Worm (Caenorhabditis elegans): ENCODE measurements around the gene ifa-3.

Gene ifa-3

DNA sequence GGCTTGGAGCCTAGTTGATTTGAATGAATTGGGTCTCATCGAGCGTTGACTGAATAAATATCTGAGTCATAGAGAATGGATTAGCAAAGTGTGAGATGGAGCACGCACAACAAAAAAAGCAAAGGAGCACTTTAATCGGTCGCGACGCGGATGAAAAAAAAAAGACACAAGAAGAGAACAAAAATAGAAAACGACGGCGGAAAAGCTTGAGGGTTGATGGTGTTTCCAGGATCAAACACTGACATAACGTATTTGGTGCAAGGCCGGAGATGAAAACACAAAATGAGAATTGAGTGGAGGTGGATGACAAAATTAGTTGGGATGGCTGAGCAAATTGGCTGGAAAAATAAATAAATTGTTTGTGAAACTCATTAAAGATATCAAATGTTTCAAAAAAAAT, 23.1 kb upstream of the ifa-3 start, which contains the start of gene F52E10.4:
TSS of gene F52E10.4 (minus strand) at position 101 of the 400 bp plus-strand sequence.
- no peak for TF ChIP-seq flt-1 (GFP tag; IDR thresholded peaks at IDR 0.05)
- no peak for TF ChIP-seq tab-1 (GFP tag; IDR thresholded peaks at IDR 0.05)
- no peak for TF ChIP-seq ref-1 (GFP tag; conservative IDR thresholded peaks at IDR 0.05)
- no peak for TF ChIP-seq cog-1 (tag; optimal IDR thresholded peaks at IDR 0.05)
- no peak for TF ChIP-seq ztf-23 (GFP tag; IDR thresholded peaks at IDR 0.05)
- TF ChIP-seq klf-2 (GFP tag; conservative IDR thresholded peaks at IDR 0.05), result no peak
- no peak for TF ChIP-seq T22C8.4 (GFP tag; IDR thresholded peaks at IDR 0.05)

DNA sequence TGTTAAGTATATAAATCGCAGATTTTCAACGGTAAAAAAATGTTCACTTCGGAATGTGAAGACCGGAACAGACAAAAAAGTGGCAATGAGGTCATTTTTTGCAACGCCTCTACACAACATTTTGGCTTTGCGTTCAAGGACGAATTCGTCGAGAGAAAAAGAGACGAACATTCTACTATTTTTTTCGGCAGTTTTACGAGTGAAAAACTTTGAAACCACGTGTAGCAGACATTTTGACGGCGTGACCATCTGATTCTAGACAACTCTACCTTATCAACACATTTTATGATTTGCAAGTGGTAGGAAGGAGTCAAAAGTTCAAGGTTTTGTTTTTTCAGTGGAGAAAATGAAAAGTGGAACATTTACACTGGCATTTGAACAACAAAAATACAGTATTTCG, 20.7 kb upstream of the ifa-3 start:
- TF ChIP-seq tab-1 (GFP tag; IDR thresholded peaks at IDR 0.05), result no peak
- TF ChIP-seq ztf-23 (GFP tag; IDR thresholded peaks at IDR 0.05), result no peak
- TF ChIP-seq ztf-29 (GFP tag; IDR thresholded peaks at IDR 0.05), result no peak
- no peak for TF ChIP-seq med-1 (GFP tag; optimal IDR thresholded peaks at IDR 0.05; ENCODE audit: insufficient read depth)
- no peak for TF ChIP-seq T22C8.4 (GFP tag; IDR thresholded peaks at IDR 0.05)
- no peak for TF ChIP-seq cog-1 (tag; optimal IDR thresholded peaks at IDR 0.05)
- TF ChIP-seq flt-1 (GFP tag; IDR thresholded peaks at IDR 0.05), result no peak
- TF ChIP-seq ref-1 (GFP tag; conservative IDR thresholded peaks at IDR 0.05), result no peak
- TF ChIP-seq klf-2 (GFP tag; conservative IDR thresholded peaks at IDR 0.05), result no peak

DNA sequence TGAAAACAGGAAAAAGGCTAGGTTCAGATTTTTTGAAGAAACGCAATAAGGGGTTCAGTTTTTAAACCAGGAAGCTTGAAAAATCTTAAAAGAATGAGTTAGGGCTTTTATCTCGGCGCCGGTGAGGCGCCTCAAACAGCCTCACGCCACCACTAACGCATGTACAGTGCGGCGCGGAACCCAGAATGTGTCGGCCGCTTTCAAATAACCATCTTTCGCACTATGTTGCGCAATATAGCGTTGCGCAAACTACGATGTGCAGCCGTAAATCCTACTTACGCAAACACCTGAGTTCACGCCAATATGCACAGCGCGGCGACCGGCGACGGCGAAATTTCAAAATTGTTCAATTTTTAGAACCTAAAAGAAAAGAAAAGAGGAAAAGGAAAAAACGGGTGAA, 19.8 kb upstream of the ifa-3 start:
- TF ChIP-seq ztf-29 (GFP tag; IDR thresholded peaks at IDR 0.05), result no peak
- TF ChIP-seq ztf-23 (GFP tag; IDR thresholded peaks at IDR 0.05), result no peak
- no peak for TF ChIP-seq cog-1 (tag; optimal IDR thresholded peaks at IDR 0.05)
- no peak for TF ChIP-seq tab-1 (GFP tag; IDR thresholded peaks at IDR 0.05)
- TF ChIP-seq flt-1 (GFP tag; IDR thresholded peaks at IDR 0.05), result no peak
- no peak for TF ChIP-seq T22C8.4 (GFP tag; IDR thresholded peaks at IDR 0.05)
- TF ChIP-seq klf-2 (GFP tag; conservative IDR thresholded peaks at IDR 0.05), result no peak
- no peak for TF ChIP-seq med-1 (GFP tag; optimal IDR thresholded peaks at IDR 0.05; ENCODE audit: insufficient read depth)
- TF ChIP-seq ref-1 (GFP tag; conservative IDR thresholded peaks at IDR 0.05), result no peak

ce11 chrX:16285151-16285550, 15.3 kb upstream of the ifa-3 start:
- no peak for TF ChIP-seq klf-2 (GFP tag; conservative IDR thresholded peaks at IDR 0.05)
- TF ChIP-seq ztf-29 (GFP tag; IDR thresholded peaks at IDR 0.05), result no peak
- TF ChIP-seq flt-1 (GFP tag; IDR thresholded peaks at IDR 0.05), result no peak
- no peak for TF ChIP-seq tab-1 (GFP tag; IDR thresholded peaks at IDR 0.05)
- TF ChIP-seq ztf-23 (GFP tag; IDR thresholded peaks at IDR 0.05), result no peak
- TF ChIP-seq ref-1 (GFP tag; conservative IDR thresholded peaks at IDR 0.05), result no peak
- no peak for TF ChIP-seq cog-1 (tag; optimal IDR thresholded peaks at IDR 0.05)
- no peak for TF ChIP-seq med-1 (GFP tag; optimal IDR thresholded peaks at IDR 0.05; ENCODE audit: insufficient read depth)
- no peak for TF ChIP-seq T22C8.4 (GFP tag; IDR thresholded peaks at IDR 0.05)

- TF ChIP-seq tab-1 (GFP tag; IDR thresholded peaks at IDR 0.05), result no peak
- TF ChIP-seq ref-1 (GFP tag; conservative IDR thresholded peaks at IDR 0.05), result no peak
- TF ChIP-seq klf-2 (GFP tag; conservative IDR thresholded peaks at IDR 0.05), result no peak
- no peak for TF ChIP-seq flt-1 (GFP tag; IDR thresholded peaks at IDR 0.05)
- TF ChIP-seq T22C8.4 (GFP tag; IDR thresholded peaks at IDR 0.05), result no peak
Measured at ce11 chrX:16283103-16283502, 13.2 kb upstream of the ifa-3 start, which contains the start of gene F52E10.2. TSS of gene F52E10.2 (minus strand) at chrX:16283203.

DNA sequence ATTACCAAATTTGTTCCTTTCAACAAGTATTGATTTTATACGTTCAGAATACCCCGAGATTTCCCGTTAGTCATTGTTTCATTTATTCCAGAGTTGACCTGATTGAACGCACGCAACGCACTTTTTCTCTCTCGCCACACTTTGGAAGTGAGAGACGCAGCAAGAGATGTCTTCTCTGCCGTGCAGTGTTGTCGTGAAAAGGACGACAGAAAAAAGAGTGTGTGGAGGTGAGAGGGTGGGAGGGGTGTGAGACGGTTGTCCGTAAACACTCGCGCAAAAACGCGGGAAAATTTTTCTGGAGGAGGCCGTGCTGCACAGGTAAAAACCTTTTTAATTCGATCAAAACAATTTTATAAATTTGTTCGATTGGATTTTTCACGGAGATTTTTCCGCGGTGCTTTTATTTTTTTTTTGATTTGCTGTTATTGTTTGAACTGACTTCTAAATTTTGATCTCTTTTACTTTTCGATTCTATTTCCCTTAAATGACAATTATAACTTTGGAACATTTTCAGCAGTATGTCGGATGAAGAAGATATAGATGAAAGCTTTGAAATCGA, 5.5 kb upstream of the ifa-3 start, which contains the start of gene sdc-1:
TSS of gene sdc-1 (plus strand) at position 509 of the 559 bp plus-strand sequence.
- TF ChIP-seq tab-1 (GFP tag; IDR thresholded peaks at IDR 0.05) (no peak), klf-2 (GFP tag; conservative IDR thresholded peaks at IDR 0.05) (no peak), ztf-23 (GFP tag; IDR thresholded peaks at IDR 0.05) (0 out of 2 replicates have a peak, but pooled peaks have one; percentile 28), ref-1 (GFP tag; conservative IDR thresholded peaks at IDR 0.05) (no peak), ztf-29 (GFP tag; IDR thresholded peaks at IDR 0.05) (no peak), T22C8.4 (GFP tag; IDR thresholded peaks at IDR 0.05) (no peak; the same call in 1 of the 2 replicates)

ce11 chrX:16271147-16271546, 1.3 kb upstream of the ifa-3 start:
- TF ChIP-seq ztf-29 (GFP tag; IDR thresholded peaks at IDR 0.05), result peak; percentile 23; the same call in 1 of the 2 replicates
- peak; percentile 70 for TF ChIP-seq tab-1 (GFP tag; IDR thresholded peaks at IDR 0.05)
- no peak for TF ChIP-seq cog-1 (tag; optimal IDR thresholded peaks at IDR 0.05)
- TF ChIP-seq flt-1 (GFP tag; IDR thresholded peaks at IDR 0.05), result 0 out of 2 replicates have a peak, but pooled peaks have one; percentile 39
- TF ChIP-seq med-1 (GFP tag; optimal IDR thresholded peaks at IDR 0.05; ENCODE audit: insufficient read depth), result peak; percentile 29
- peak; percentile 67 for TF ChIP-seq ztf-23 (GFP tag; IDR thresholded peaks at IDR 0.05)
- no peak for TF ChIP-seq ref-1 (GFP tag; conservative IDR thresholded peaks at IDR 0.05)
- no peak for TF ChIP-seq klf-2 (GFP tag; conservative IDR thresholded peaks at IDR 0.05)

DNA sequence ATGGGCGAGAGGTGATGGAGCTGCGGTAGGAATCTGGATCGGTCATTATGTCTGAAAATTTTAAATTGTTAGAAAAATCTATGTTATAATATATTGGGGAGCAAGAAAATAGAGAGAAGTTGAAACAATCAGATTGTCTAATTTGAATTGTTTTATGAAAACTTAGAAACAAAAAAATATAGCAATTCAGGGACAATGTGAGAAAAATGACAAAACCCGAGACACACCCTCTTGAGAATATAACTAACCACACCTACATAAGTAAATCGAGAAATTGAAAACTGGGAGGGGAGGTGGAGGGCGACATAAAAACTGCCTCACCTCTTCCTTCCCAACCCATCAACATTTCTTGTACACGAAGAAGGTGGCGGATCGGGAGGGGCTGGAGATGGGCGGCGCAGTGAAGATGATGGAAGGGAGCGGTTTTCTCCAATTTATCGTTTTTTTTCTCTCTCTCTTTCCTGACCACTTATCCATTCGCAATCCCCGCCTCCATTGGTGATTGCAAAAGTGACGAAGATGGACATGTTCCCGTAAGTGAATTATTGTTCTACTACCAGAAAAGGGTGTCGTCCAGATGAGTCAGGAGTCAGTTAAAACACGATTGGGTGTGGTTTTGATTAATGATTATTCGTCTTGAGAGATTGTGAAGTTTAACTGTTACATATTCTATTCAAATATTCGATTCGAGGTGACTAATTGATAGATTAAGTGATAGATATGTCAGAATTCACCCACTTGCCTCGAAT, 4.1 kb downstream of the ifa-3 start, which contains the start of gene mua-6:
TSS of gene mua-6 (minus strand) at position 51 of the 749 bp plus-strand sequence.
- no peak for TF ChIP-seq klf-2 (GFP tag; conservative IDR thresholded peaks at IDR 0.05)
- TF ChIP-seq tab-1 (GFP tag; IDR thresholded peaks at IDR 0.05), result no peak
- TF ChIP-seq T22C8.4 (GFP tag; IDR thresholded peaks at IDR 0.05), result no peak
- no peak for TF ChIP-seq ref-1 (GFP tag; conservative IDR thresholded peaks at IDR 0.05)
- TF ChIP-seq ztf-23 (GFP tag; IDR thresholded peaks at IDR 0.05), result no peak
- no peak for TF ChIP-seq med-1 (GFP tag; optimal IDR thresholded peaks at IDR 0.05; ENCODE audit: insufficient read depth)
- TF ChIP-seq cog-1 (tag; optimal IDR thresholded peaks at IDR 0.05), result no peak
- TF ChIP-seq ztf-29 (GFP tag; IDR thresholded peaks at IDR 0.05), result no peak
- 0 out of 2 replicates have a peak, but pooled peaks have one; percentile 21 for TF ChIP-seq flt-1 (GFP tag; IDR thresholded peaks at IDR 0.05)

DNA sequence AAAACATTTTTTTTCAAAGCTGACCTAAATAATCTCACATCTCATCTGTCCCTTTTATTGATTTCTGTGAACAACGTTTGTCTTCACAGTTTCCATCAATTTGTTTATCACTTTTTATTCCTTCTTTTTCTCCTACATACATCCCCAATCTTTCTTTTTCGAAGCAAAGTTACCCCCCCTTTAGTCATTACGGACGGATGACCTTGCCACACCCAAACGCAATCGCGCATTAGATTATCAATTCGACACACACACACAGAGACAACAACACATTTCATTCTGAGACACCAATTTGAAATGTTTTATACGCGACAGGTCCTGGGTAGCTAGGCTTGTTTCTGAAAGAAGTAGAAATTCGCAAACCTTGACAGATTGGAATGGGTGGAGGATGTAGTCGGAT, 6.6 kb downstream of the ifa-3 start:
- no peak for TF ChIP-seq klf-2 (GFP tag; conservative IDR thresholded peaks at IDR 0.05)
- TF ChIP-seq cog-1 (tag; optimal IDR thresholded peaks at IDR 0.05), result no peak
- no peak for TF ChIP-seq ref-1 (GFP tag; conservative IDR thresholded peaks at IDR 0.05)
- no peak for TF ChIP-seq tab-1 (GFP tag; IDR thresholded peaks at IDR 0.05)
- no peak for TF ChIP-seq med-1 (GFP tag; optimal IDR thresholded peaks at IDR 0.05; ENCODE audit: insufficient read depth)

Data from whole organism, midembryonic.